Worm (Caenorhabditis elegans) whole organism, L2 larva: ENCODE results near the gene tomm-70.

Experiments
- C34F6.9 ChIP-seq: fragments of 150-350 bp; optimal IDR thresholded peaks from 2 replicates; lab custom pipeline; 2014; ENCODE audit warnings: missing biosample characterization, missing genetic modification characterization
- F13H6.1 ChIP-seq: sonication (generic microtip); optimal IDR thresholded peaks from 2 replicates; lab custom pipeline; 2016; ENCODE audit warnings: missing genetic modification characterization, missing compliant biosample characterization
- R02D3.7 ChIP-seq: fragments of 150-350 bp; optimal IDR thresholded peaks from 2 replicates; lab custom pipeline; 2014; ENCODE audit warnings: missing biosample characterization, missing genetic modification characterization
- Y55F3AM.14 ChIP-seq: fragments of 200-800 bp; sonication (Bioruptor generic); optimal IDR thresholded peaks from 2 replicates; lab custom pipeline; 2018; ENCODE audit warnings: mild to moderate bottlenecking, missing genetic modification characterization, missing compliant biosample characterization
- ZK546.5 ChIP-seq: sonication (generic microtip); optimal IDR thresholded peaks from 2 replicates; lab custom pipeline; 2017; ENCODE audit warnings: missing biosample characterization, missing genetic modification characterization
- alr-1 ChIP-seq: fragments of 150-350 bp; optimal IDR thresholded peaks from 2 replicates; lab custom pipeline; 2014; ENCODE audit warnings: missing biosample characterization, missing genetic modification characterization
- aly-2 ChIP-seq: fragments of 150-350 bp; optimal IDR thresholded peaks from 2 replicates; lab custom pipeline; 2014; ENCODE audit warnings: missing biosample characterization, missing genetic modification characterization
- ama-1 ChIP-seq: fragments of 150-350 bp; optimal IDR thresholded peaks from 2 replicates; lab custom pipeline; 2018; ENCODE audit warnings: inconsistent platforms
- blmp-1 ChIP-seq: sonication (generic microtip); optimal IDR thresholded peaks from 2 replicates; lab custom pipeline; 2017; ENCODE audit warnings: missing genetic modification characterization, mild to moderate bottlenecking, missing compliant biosample characterization, antibody characterized with exemption, moderate library complexity; ENCODE audit not compliant: insufficient read depth
- ceh-16 ChIP-seq: fragments of 150-350 bp; optimal IDR thresholded peaks from 2 replicates; lab custom pipeline; 2014; ENCODE audit warnings: missing biosample characterization, missing genetic modification characterization
- ceh-82 ChIP-seq: fragments of 150-350 bp; optimal IDR thresholded peaks from 2 replicates; lab custom pipeline; 2014; ENCODE audit warnings: missing biosample characterization, missing genetic modification characterization
- crh-2 ChIP-seq: sonication (generic microtip); optimal IDR thresholded peaks from 2 replicates; lab custom pipeline; 2017; ENCODE audit warnings: missing biosample characterization, missing genetic modification characterization
- dmd-4 ChIP-seq: sonication (generic microtip); optimal IDR thresholded peaks from 2 replicates; lab custom pipeline; 2017; ENCODE audit warnings: missing biosample characterization, missing genetic modification characterization
- egl-27 ChIP-seq: sonication (generic microtip); optimal IDR thresholded peaks from 3 replicates; lab custom pipeline; 2017; ENCODE audit warnings: missing biosample characterization, missing genetic modification reagents, missing genetic modification characterization
- elt-1 ChIP-seq: fragments of 150-350 bp; optimal IDR thresholded peaks from 2 replicates; lab custom pipeline; 2014; ENCODE audit warnings: missing biosample characterization, missing genetic modification characterization
- elt-3 ChIP-seq: sonication (generic microtip); optimal IDR thresholded peaks from 2 replicates; lab custom pipeline; 2017; ENCODE audit warnings: missing biosample characterization, missing genetic modification characterization
- fos-1 ChIP-seq: fragments of 150-350 bp; optimal IDR thresholded peaks from 2 replicates; lab custom pipeline; 2014; ENCODE audit warnings: missing biosample characterization, missing genetic modification characterization
- gmeb-1 ChIP-seq: fragments of 150-350 bp; optimal IDR thresholded peaks from 2 replicates; lab custom pipeline; 2014; ENCODE audit warnings: missing biosample characterization, missing genetic modification characterization
- lin-11 ChIP-seq: fragments of 150-350 bp; sonication (generic microtip); optimal IDR thresholded peaks from 2 replicates; lab custom pipeline; 2014; ENCODE audit warnings: missing biosample characterization, missing genetic modification characterization, inconsistent platforms, mixed read lengths
- lin-13 ChIP-seq: fragments of 150-350 bp; optimal IDR thresholded peaks from 2 replicates; lab custom pipeline; 2014; ENCODE audit warnings: missing biosample characterization, missing genetic modification reagents, missing genetic modification characterization
- lin-39 ChIP-seq: fragments of 150-350 bp; optimal IDR thresholded peaks from 2 replicates; lab custom pipeline; 2014; ENCODE audit warnings: missing biosample characterization, missing genetic modification reagents, missing genetic modification characterization
- lsy-2 ChIP-seq, 2 experiments: fragments of 150-350 bp in 1 of 2; sonication (generic microtip) in 1 of 2; optimal IDR thresholded peaks; 2 replicates each; lab custom pipeline; 2014 to 2017; ENCODE audit warnings: missing biosample characterization in 2 of 2, missing genetic modification characterization in 2 of 2
- mab-5 ChIP-seq: fragments of 150-350 bp; optimal IDR thresholded peaks from 2 replicates; lab custom pipeline; 2014; ENCODE audit warnings: missing biosample characterization, missing genetic modification characterization
- mbf-1 ChIP-seq: sonication (generic microtip); optimal IDR thresholded peaks from 2 replicates; lab custom pipeline; 2017; ENCODE audit warnings: missing biosample characterization, missing genetic modification characterization
- mdl-1 ChIP-seq, 2 experiments: fragments of 150-350 bp in 1 of 2; sonication (generic microtip) in 1 of 2; optimal IDR thresholded peaks; 2 replicates each; lab custom pipeline; 2017; ENCODE audit warnings: missing biosample characterization in 2 of 2, missing genetic modification characterization in 2 of 2
- nhr-10 ChIP-seq: sonication (generic microtip); optimal IDR thresholded peaks from 2 replicates; lab custom pipeline; 2017; ENCODE audit warnings: missing biosample characterization, missing genetic modification characterization
- nhr-11 ChIP-seq: fragments of 150-350 bp; optimal IDR thresholded peaks from 2 replicates; lab custom pipeline; 2014; ENCODE audit warnings: missing biosample characterization, missing genetic modification characterization
- nhr-12 ChIP-seq: fragments of 150-350 bp; optimal IDR thresholded peaks from 2 replicates; lab custom pipeline; 2014; ENCODE audit warnings: missing biosample characterization, missing genetic modification characterization
- nhr-129 ChIP-seq: fragments of 150-350 bp; optimal IDR thresholded peaks from 2 replicates; lab custom pipeline; 2014; ENCODE audit warnings: missing biosample characterization, missing genetic modification characterization
- nhr-21 ChIP-seq: fragments of 150-350 bp; optimal IDR thresholded peaks from 2 replicates; lab custom pipeline; 2014; ENCODE audit warnings: missing biosample characterization, missing genetic modification characterization
- nhr-23 ChIP-seq: fragments of 150-350 bp; optimal IDR thresholded peaks from 2 replicates; lab custom pipeline; 2014; ENCODE audit warnings: missing biosample characterization, missing genetic modification reagents, missing genetic modification characterization
- nhr-237 ChIP-seq: fragments of 150-350 bp; optimal IDR thresholded peaks from 2 replicates; lab custom pipeline; 2014; ENCODE audit warnings: missing biosample characterization, missing genetic modification characterization
- nhr-25 ChIP-seq: fragments of 150-350 bp; sonication (generic microtip); optimal IDR thresholded peaks from 3 replicates; lab custom pipeline; 2014; ENCODE audit warnings: missing biosample characterization, missing genetic modification characterization
- nhr-6 ChIP-seq: fragments of 150-350 bp; optimal IDR thresholded peaks from 2 replicates; lab custom pipeline; 2014; ENCODE audit warnings: missing biosample characterization, missing genetic modification characterization
- nhr-77 ChIP-seq: fragments of 150-350 bp; optimal IDR thresholded peaks from 2 replicates; lab custom pipeline; 2014; ENCODE audit warnings: missing biosample characterization, missing genetic modification characterization
- peb-1 ChIP-seq: fragments of 150-350 bp; optimal IDR thresholded peaks from 2 replicates; lab custom pipeline; 2014; ENCODE audit warnings: missing biosample characterization, missing genetic modification characterization
- sem-4 ChIP-seq: fragments of 150-350 bp; optimal IDR thresholded peaks from 2 replicates; lab custom pipeline; 2014; ENCODE audit warnings: missing biosample characterization, missing genetic modification reagents, missing genetic modification characterization
- skn-1 ChIP-seq: sonication (generic microtip); optimal IDR thresholded peaks from 2 replicates; lab custom pipeline; 2017; ENCODE audit warnings: missing biosample characterization, missing genetic modification characterization
- sma-3 ChIP-seq: sonication (generic microtip); optimal IDR thresholded peaks from 2 replicates; lab custom pipeline; 2016; ENCODE audit warnings: missing genetic modification reagents, missing genetic modification characterization, missing compliant biosample characterization
- sma-9 ChIP-seq, 2 experiments: fragments of 150-350 bp in 1 of 2; sonication (generic microtip) in 1 of 2; optimal IDR thresholded peaks; 2 replicates each; lab custom pipeline; 2014 to 2016; ENCODE audit warnings: missing genetic modification characterization in 2 of 2, mild to moderate bottlenecking in 1 of 2, missing biosample characterization in 1 of 2, missing compliant biosample characterization in 1 of 2, missing genetic modification reagents in 1 of 2, moderate library complexity in 1 of 2
- snpc-4 ChIP-seq: fragments of 150-350 bp; optimal IDR thresholded peaks from 2 replicates; lab custom pipeline; 2014; ENCODE audit warnings: missing biosample characterization, missing genetic modification characterization
- unc-39 ChIP-seq: fragments of 150-350 bp; optimal IDR thresholded peaks from 2 replicates; lab custom pipeline; 2014; ENCODE audit warnings: missing biosample characterization, missing genetic modification characterization
- unc-55 ChIP-seq: fragments of 150-350 bp; sonication (generic microtip); optimal IDR thresholded peaks from 3 replicates; lab custom pipeline; 2014; ENCODE audit warnings: missing biosample characterization, missing genetic modification reagents, missing genetic modification characterization
- unc-62 ChIP-seq: fragments of 150-350 bp; optimal IDR thresholded peaks from 2 replicates; lab custom pipeline; 2014; ENCODE audit warnings: missing biosample characterization, missing genetic modification reagents, missing genetic modification characterization
- zag-1 ChIP-seq: fragments of 150-350 bp; optimal IDR thresholded peaks from 2 replicates; lab custom pipeline; 2014; ENCODE audit warnings: missing biosample characterization, missing genetic modification characterization
- ztf-1 ChIP-seq: fragments of 200-800 bp; sonication (Bioruptor generic); conservative IDR thresholded peaks from 2 replicates; pipeline ENCODE4 v1.3.6; 2022; ENCODE audit warnings: missing genetic modification characterization, missing compliant biosample characterization
- ztf-11 ChIP-seq: sonication (generic microtip); optimal IDR thresholded peaks from 2 replicates; lab custom pipeline; 2017; ENCODE audit warnings: missing biosample characterization, missing genetic modification characterization
- ztf-4 ChIP-seq: fragments of 150-350 bp; optimal IDR thresholded peaks from 2 replicates; lab custom pipeline; 2014; ENCODE audit warnings: missing biosample characterization, missing genetic modification characterization

Gene tomm-70

ce11 chrIII:8799964-8800795, 45.6 kb upstream of the tomm-70 start, which contains the start of gene F54F2.6 (continued):
- TF ChIP-seq lin-13, result peak; percentile 82
- no peak for TF ChIP-seq ama-1 (lab: Kevin White, UChicago)
- TF ChIP-seq gmeb-1 (tag; lab: Kevin White, UChicago), result peak; percentile 64
- TF ChIP-seq nhr-23 (tag; lab: Kevin White, UChicago), result no peak
- TF ChIP-seq nhr-21 (tag; lab: Kevin White, UChicago), result peak; percentile 90
- peak; percentile 31 for TF ChIP-seq sma-3 (GFP tag; lab: Kevin White, UChicago)
- peak; percentile 59 to 92 for TF ChIP-seq lsy-2 (tag; optimal IDR thresholded peaks at IDR 0.05; lab: Kevin White, UChicago)

- TF ChIP-seq unc-39 (no peak), sem-4 (peak; percentile 84), ztf-1 (GFP tag; lab: Robert Waterston, UW) (no peak), alr-1 (peak; percentile 60), crh-2 (tag; lab: Kevin White, UChicago) (peak; percentile 97), ceh-16 (peak; percentile 6), nhr-237 (no peak), snpc-4 (peak; percentile 13), C34F6.9 (tag; lab: Kevin White, UChicago) (peak; percentile 95), elt-1 (tag; lab: Kevin White, UChicago) (no peak), ama-1 (lab: Kevin White, UChicago) (no peak), unc-55 (GFP tag; lab: Kevin White, UChicago) (peak; percentile 81), sma-3 (GFP tag; lab: Kevin White, UChicago) (peak; percentile 91), zag-1 (peak; percentile 80), nhr-77 (no peak), blmp-1 (peak; percentile 83), skn-1 (peak; percentile 49), mab-5 (peak; percentile 81), lin-13 (peak; percentile 78), nhr-6 (peak; percentile 92), lin-39 (no peak), nhr-11 (no peak), R02D3.7 (tag; lab: Kevin White, UChicago) (no peak), fos-1 (tag; lab: Kevin White, UChicago) (peak; percentile 98), nhr-129 (tag; lab: Kevin White, UChicago) (peak; percentile 97), egl-27 (tag; lab: Kevin White, UChicago) (peak; percentile 95), lsy-2 (tag; optimal IDR thresholded peaks at IDR 0.05; lab: Kevin White, UChicago) (peak; percentile 69 to 95), nhr-25 (tag; lab: Kevin White, UChicago) (peak; percentile 90), ZK546.5 (tag; lab: Kevin White, UChicago) (peak; percentile 1), aly-2 (tag; lab: Kevin White, UChicago) (no peak), sma-9 (GFP tag; optimal IDR thresholded peaks at IDR 0.05; lab: Kevin White, UChicago) (peak; percentile 96), sma-9 (tag; optimal IDR thresholded peaks at IDR 0.05; lab: Kevin White, UChicago) (no peak), unc-62 (GFP tag; lab: Kevin White, UChicago) (peak; percentile 59), ztf-4 (tag; lab: Kevin White, UChicago) (peak; percentile 83), peb-1 (tag; lab: Kevin White, UChicago) (no peak), nhr-10 (tag; lab: Kevin White, UChicago) (no peak), Y55F3AM.14 (peak; percentile 90), nhr-23 (tag; lab: Kevin White, UChicago) (no peak), mdl-1 (tag; optimal IDR thresholded peaks at IDR 0.05; lab: Kevin White, UChicago) (peak; percentile 81 to 93), nhr-21 (tag; lab: Kevin White, UChicago) (peak; percentile 93), gmeb-1 (tag; lab: Kevin White, UChicago) (peak; percentile 69), lin-11 (peak; percentile 79), ceh-82 (tag; lab: Kevin White, UChicago) (peak; percentile 42), mbf-1 (tag; lab: Kevin White, UChicago) (no peak), nhr-12 (no peak), dmd-4 (tag; lab: Kevin White, UChicago) (no peak), elt-3 (tag; lab: Kevin White, UChicago) (no peak), F13H6.1 (tag; lab: Kevin White, UChicago) (peak; percentile 91), ztf-11 (tag; lab: Kevin White, UChicago) (no peak)
Measured at ce11 chrIII:8797211-8797733, 42.7 kb upstream of the tomm-70 start.
